Worm (Caenorhabditis elegans) whole organism, mixed stage, embryonic: ENCODE data around the gene snrp-200.

ENCODE experiments used
- M03D4.4 ChIP-seq: sonication (generic microtip); optimal IDR thresholded peaks from 2 replicates; lab custom pipeline; 2017; ENCODE audit warnings: mild to moderate bottlenecking, missing genetic modification characterization, missing compliant biosample characterization
- cnd-1 ChIP-seq: fragments of 200-800 bp; sonication (Bioruptor generic); optimal IDR thresholded peaks from 2 replicates; lab custom pipeline; 2018; ENCODE audit warnings: mild to moderate bottlenecking, missing genetic modification characterization, missing compliant biosample characterization
- elt-1 ChIP-seq: sonication (generic microtip); optimal IDR thresholded peaks from 2 replicates; lab custom pipeline; 2017; ENCODE audit warnings: missing genetic modification characterization, mild to moderate bottlenecking, missing compliant biosample characterization, antibody characterized with exemption, moderate library complexity, borderline replicate concordance; ENCODE audit not compliant: insufficient read depth
- elt-3 ChIP-seq: fragments of 150-350 bp; optimal IDR thresholded peaks from 2 replicates; lab custom pipeline; 2014; ENCODE audit warnings: missing biosample characterization, missing genetic modification characterization
- ham-2 ChIP-seq: fragments of 200-800 bp; sonication (Bioruptor generic); optimal IDR thresholded peaks from 2 replicates; lab custom pipeline; 2018; ENCODE audit warnings: mild to moderate bottlenecking, missing genetic modification characterization, missing compliant biosample characterization
- lsy-2 ChIP-seq: fragments of 150-350 bp; optimal IDR thresholded peaks from 2 replicates; lab custom pipeline; 2014; ENCODE audit warnings: missing biosample characterization, missing genetic modification characterization
- nhr-12 ChIP-seq: fragments of 150-350 bp; optimal IDR thresholded peaks from 2 replicates; lab custom pipeline; 2014; ENCODE audit warnings: missing biosample characterization, missing genetic modification characterization
- nhr-28 ChIP-seq: fragments of 150-350 bp; optimal IDR thresholded peaks from 2 replicates; lab custom pipeline; 2014; ENCODE audit warnings: missing biosample characterization, missing genetic modification characterization
- nhr-76 ChIP-seq: sonication (generic microtip); optimal IDR thresholded peaks from 2 replicates; lab custom pipeline; 2017; ENCODE audit warnings: missing biosample characterization, missing genetic modification characterization
- unc-39 ChIP-seq: fragments of 150-350 bp; optimal IDR thresholded peaks from 2 replicates; lab custom pipeline; 2014; ENCODE audit warnings: missing biosample characterization, missing genetic modification characterization
- zip-8 ChIP-seq: fragments of 150-350 bp; optimal IDR thresholded peaks from 2 replicates; lab custom pipeline; 2014; ENCODE audit warnings: missing biosample characterization, missing genetic modification characterization
- ztf-11 ChIP-seq: fragments of 150-350 bp; optimal IDR thresholded peaks from 2 replicates; lab custom pipeline; 2014; ENCODE audit warnings: missing biosample characterization, missing genetic modification characterization

DNA sequence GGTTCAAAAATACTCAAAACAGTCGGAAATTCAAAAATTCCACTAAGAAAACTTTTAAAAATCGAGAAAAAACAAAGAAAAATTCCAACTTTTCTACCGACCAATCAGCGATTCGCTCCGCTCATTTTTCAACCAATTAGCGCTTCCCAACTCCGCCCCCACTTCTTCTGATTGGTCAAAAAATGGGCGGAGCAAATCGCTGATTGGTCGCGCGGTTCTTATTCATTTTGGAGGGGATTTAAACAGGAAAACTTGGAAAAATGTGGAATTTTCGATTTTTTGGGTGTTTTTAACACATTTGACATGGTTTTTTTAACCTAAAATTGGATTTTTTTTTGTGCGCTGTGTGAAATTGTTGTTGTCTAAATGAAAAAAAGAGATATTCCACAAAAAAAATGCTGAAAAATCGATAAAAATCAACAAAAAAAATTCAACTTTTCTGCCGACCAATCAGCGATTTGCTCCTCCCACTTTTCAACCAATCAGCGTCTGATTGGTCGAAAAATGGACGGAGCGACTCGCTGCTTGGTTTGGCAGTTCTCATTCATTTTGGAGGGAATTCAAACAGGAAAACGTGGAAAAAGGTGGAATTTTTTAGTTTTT, 13.9 kb downstream of the snrp-200 start:
- TF ChIP-seq ztf-11 (tag; lab: Kevin White, UChicago) (no peak), nhr-12 (tag; lab: Kevin White, UChicago) (no peak), unc-39 (tag; lab: Kevin White, UChicago) (no peak), lsy-2 (tag; lab: Kevin White, UChicago) (no peak), ham-2 (GFP tag; lab: Kevin White, UChicago) (no peak), M03D4.4 (tag; lab: Kevin White, UChicago) (no peak), nhr-76 (tag; lab: Kevin White, UChicago) (no peak), nhr-28 (tag; lab: Kevin White, UChicago) (no peak), elt-3 (no peak), zip-8 (no peak), elt-1 (tag; lab: Kevin White, UChicago) (no peak), cnd-1 (tag; lab: Kevin White, UChicago) (no peak)
